Worm (Caenorhabditis elegans) whole organism, midembryonic: ENCODE data around the gene clec-163.

ENCODE experiments used
- T22C8.4 ChIP-seq: fragments of 200-800 bp; sonication (Bioruptor generic); IDR thresholded peaks from 2 replicates; pipeline ENCODE4 v1.3.6; 2022; ENCODE audit warnings: missing genetic modification characterization, missing compliant biosample characterization
- flt-1 ChIP-seq: fragments of 200-800 bp; sonication (Bioruptor generic); IDR thresholded peaks from 2 replicates; pipeline ENCODE4 v1.3.6; 2022; ENCODE audit warnings: missing genetic modification characterization, missing compliant biosample characterization
- klf-2 ChIP-seq: fragments of 200-800 bp; sonication (Bioruptor generic); conservative IDR thresholded peaks from 2 replicates; pipeline ENCODE4 v1.3.6; 2022; ENCODE audit warnings: missing genetic modification reagents, missing genetic modification characterization, missing compliant biosample characterization
- tab-1 ChIP-seq: fragments of 200-800 bp; sonication (Bioruptor generic); IDR thresholded peaks from 2 replicates; pipeline ENCODE4 v1.3.6; 2022; ENCODE audit warnings: missing genetic modification characterization, missing compliant biosample characterization
- ztf-29 ChIP-seq: fragments of 200-800 bp; sonication (Bioruptor generic); IDR thresholded peaks from 2 replicates; pipeline ENCODE4 v1.3.6; 2022; ENCODE audit warnings: missing genetic modification reagents, missing genetic modification characterization, missing compliant biosample characterization

ce11 chrIII:10805172-10805571, 11.0 kb downstream of the clec-163 start:
- TF ChIP-seq ztf-29 (no peak), flt-1 (GFP tag; lab: Robert Waterston, UW) (no peak), T22C8.4 (no peak), klf-2 (no peak), tab-1 (GFP tag; lab: Robert Waterston, UW) (no peak)
